Worm (Caenorhabditis elegans): ENCODE measurements around the gene aqp-7.

DNA sequence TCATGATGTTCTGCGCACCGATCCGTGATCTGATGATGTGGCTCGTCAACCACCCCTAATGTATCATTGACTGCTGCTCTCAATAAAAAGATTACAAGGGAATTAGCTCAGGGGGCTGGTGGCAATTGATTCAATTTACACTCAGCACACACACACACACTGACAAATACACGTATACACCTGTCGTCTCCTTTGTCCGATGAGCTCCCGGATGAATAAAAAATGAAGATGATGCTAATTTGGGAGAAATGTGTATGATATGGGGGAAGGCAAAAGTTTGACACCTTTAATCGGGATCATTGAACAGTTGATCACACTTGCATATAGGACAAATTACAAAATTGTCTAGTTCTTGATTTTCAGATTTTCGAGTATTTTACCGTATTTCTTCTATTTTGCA lies 42.2 kb downstream of the aqp-7 start:
- TF ChIP-seq hlh-8 (tag; optimal IDR thresholded peaks at IDR 0.05): no peak
- no peak for TF ChIP-seq elt-2 (tag; optimal IDR thresholded peaks at IDR 0.05)
- TF ChIP-seq hlh-30 (tag; optimal IDR thresholded peaks at IDR 0.05; ENCODE audit: insufficient read depth): no peak
- no peak for TF ChIP-seq fkh-10 (GFP tag; optimal IDR thresholded peaks at IDR 0.05)
- no peak for TF ChIP-seq rnt-1 (tag; optimal IDR thresholded peaks at IDR 0.05)
- TF ChIP-seq zip-5 (tag; optimal IDR thresholded peaks at IDR 0.05): no peak
- no peak for TF ChIP-seq ama-1 (optimal IDR thresholded peaks at IDR 0.05)
- TF ChIP-seq ttx-3 (tag; optimal IDR thresholded peaks at IDR 0.05): no peak
- TF ChIP-seq unc-3 (GFP tag; conservative IDR thresholded peaks at IDR 0.05): no peak
- no peak for TF ChIP-seq unc-3 (tag; optimal IDR thresholded peaks at IDR 0.05)
- no peak for TF ChIP-seq ceh-22 (tag; optimal IDR thresholded peaks at IDR 0.05)
- TF ChIP-seq pha-4 (tag; optimal IDR thresholded peaks at IDR 0.05): no peak

All from whole organism, late embryonic.